Fruit fly (Drosophila melanogaster) whole organism, pupa: Measurements from ENCODE around the gene CG42445.

ENCODE experiments used
- CG10348 ChIP-seq: fragments of 200-800 bp; sonication (Bioruptor generic); IDR thresholded peaks from 2 replicates; pipeline ENCODE4 v1.3.6; 2022; ENCODE audit warnings: missing biosample characterization, missing genetic modification characterization
- CG12605 ChIP-seq: fragments of 200-800 bp; sonication (Bioruptor generic); IDR thresholded peaks from 2 replicates; pipeline ENCODE4 v1.3.6; 2022; ENCODE audit warnings: missing biosample characterization, missing genetic modification characterization
- CG13204 ChIP-seq: fragments of 200-800 bp; sonication (Bioruptor generic); optimal IDR thresholded peaks from 2 replicates; lab custom pipeline; 2018; ENCODE audit warnings: missing biosample characterization, mild to moderate bottlenecking, missing genetic modification characterization, moderate library complexity
- CG14655 ChIP-seq: fragments of 200-800 bp; sonication (Bioruptor generic); optimal IDR thresholded peaks from 3 replicates; lab custom pipeline; 2017; ENCODE audit warnings: mild to moderate bottlenecking, missing biosample characterization, missing genetic modification reagents, missing genetic modification characterization
- CG15710 ChIP-seq: fragments of 200-800 bp; sonication (Bioruptor generic); optimal IDR thresholded peaks from 2 replicates; lab custom pipeline; 2018; ENCODE audit warnings: missing biosample characterization, mild to moderate bottlenecking, missing genetic modification characterization, moderate library complexity
- CG17806 ChIP-seq: fragments of 200-800 bp; sonication (Bioruptor generic); optimal IDR thresholded peaks from 2 replicates; lab custom pipeline; 2018; ENCODE audit warnings: missing biosample characterization, mild to moderate bottlenecking, missing genetic modification characterization, moderate library complexity
- CG32121 ChIP-seq: fragments of 200-800 bp; sonication (Bioruptor generic); IDR thresholded peaks from 2 replicates; pipeline ENCODE4 v1.3.6; 2022; ENCODE audit warnings: missing biosample characterization, missing genetic modification characterization
- CG34367 ChIP-seq: fragments of 200-800 bp; sonication (Bioruptor generic); optimal IDR thresholded peaks from 2 replicates; lab custom pipeline; 2018; ENCODE audit warnings: missing biosample characterization, mild to moderate bottlenecking, missing genetic modification characterization
- CG4496 ChIP-seq: fragments of 200-800 bp; sonication (Bioruptor generic); IDR thresholded peaks from 3 replicates; pipeline ENCODE4 v1.3.6; 2022; ENCODE audit warnings: missing biosample characterization, missing genetic modification characterization
- CG8159 ChIP-seq: fragments of 200-800 bp; sonication (Bioruptor generic); optimal IDR thresholded peaks from 3 replicates; lab custom pipeline; 2018; ENCODE audit warnings: missing biosample characterization, mild to moderate bottlenecking, missing genetic modification characterization, moderate library complexity
- CG8301 ChIP-seq: fragments of 200-800 bp; sonication (Bioruptor generic); optimal IDR thresholded peaks from 2 replicates; lab custom pipeline; 2018; ENCODE audit warnings: missing biosample characterization, mild to moderate bottlenecking, missing genetic modification characterization
- CG9948 ChIP-seq: fragments of 200-800 bp; sonication (Bioruptor generic); optimal IDR thresholded peaks from 2 replicates; lab custom pipeline; 2018; ENCODE audit warnings: missing biosample characterization, mild to moderate bottlenecking, missing genetic modification characterization, moderate library complexity
- D1 ChIP-seq: fragments of 200-800 bp; sonication (Bioruptor generic); optimal IDR thresholded peaks from 2 replicates; lab custom pipeline; 2018; ENCODE audit warnings: missing biosample characterization, mild to moderate bottlenecking, missing genetic modification characterization, moderate library complexity
- EcR ChIP-seq: fragments of 200-800 bp; sonication (Bioruptor generic); optimal IDR thresholded peaks from 3 replicates; lab custom pipeline; 2019; ENCODE audit warnings: missing biosample characterization, missing genetic modification characterization, mild to moderate bottlenecking, moderate library complexity, missing genetic modification reagents
- Ets98B ChIP-seq: fragments of 200-800 bp; sonication (Bioruptor generic); IDR thresholded peaks from 2 replicates; pipeline ENCODE4 v1.3.6; 2022; ENCODE audit warnings: missing biosample characterization, missing genetic modification characterization
- Pif1A ChIP-seq: fragments of 200-800 bp; sonication (Bioruptor generic); optimal IDR thresholded peaks from 3 replicates; lab custom pipeline; 2016; ENCODE audit warnings: missing biosample characterization, missing genetic modification characterization
- Pif1B ChIP-seq: fragments of 200-800 bp; sonication (Bioruptor generic); optimal IDR thresholded peaks from 3 replicates; lab custom pipeline; 2016; ENCODE audit warnings: missing biosample characterization, missing genetic modification characterization
- Snoo ChIP-seq: fragments of 200-800 bp; sonication (Bioruptor generic); optimal IDR thresholded peaks from 3 replicates; lab custom pipeline; 2017; ENCODE audit warnings: missing biosample characterization, mild to moderate bottlenecking, missing genetic modification characterization, inconsistent platforms
- fd96Ca ChIP-seq: fragments of 200-800 bp; sonication (Bioruptor generic); IDR thresholded peaks from 3 replicates; pipeline ENCODE4 v1.3.6; 2022; ENCODE audit warnings: missing biosample characterization, missing genetic modification characterization
- gl ChIP-seq: fragments of 200-800 bp; sonication (Bioruptor generic); optimal IDR thresholded peaks from 2 replicates; lab custom pipeline; 2018; ENCODE audit warnings: missing biosample characterization, mild to moderate bottlenecking, missing genetic modification characterization
- rn ChIP-seq: fragments of 200-800 bp; sonication (Bioruptor generic); IDR thresholded peaks from 2 replicates; pipeline ENCODE4 v1.3.6; 2022; ENCODE audit warnings: missing biosample characterization, missing genetic modification characterization

Gene CG42445

dm6 chr3L:8156199-8156598 lies 2.5 kb downstream of the CG42445 start:
- TF ChIP-seq D1 (tag; lab: Kevin White, UChicago) (no peak), Ets98B (GFP tag; lab: Robert Waterston, UW) (peak; percentile 18; the same call in 1 of the 2 replicates), rn (GFP tag; lab: Robert Waterston, UW) (no peak), Snoo (tag; lab: Kevin White, UChicago) (peak; percentile 11), CG4496 (GFP tag; lab: Robert Waterston, UW) (peak; percentile 45; the same call in 1 of the 3 replicates), EcR (GFP tag; lab: Kevin White, UChicago) (no peak), fd96Ca (GFP tag; lab: Robert Waterston, UW) (0 out of 3 replicates have a peak, but pooled peaks have one; percentile 43), CG15710 (tag; lab: Kevin White, UChicago) (peak; percentile 21), CG8301 (tag; lab: Kevin White, UChicago) (peak; percentile 26), Pif1A (GFP tag; lab: Kevin White, UChicago) (no peak), CG17806 (tag; lab: Kevin White, UChicago) (peak; percentile 22), CG8159 (tag; lab: Kevin White, UChicago) (peak; percentile 45)

dm6 chr3L:8155324-8155723 lies 3.4 kb downstream of the CG42445 start:
- no peak for TF ChIP-seq EcR (GFP tag; lab: Kevin White, UChicago)
- TF ChIP-seq CG9948, result no peak
- no peak for TF ChIP-seq CG15710 (tag; lab: Kevin White, UChicago)
- no peak for TF ChIP-seq CG8301 (tag; lab: Kevin White, UChicago)
- TF ChIP-seq rn (GFP tag; lab: Robert Waterston, UW), result no peak
- TF ChIP-seq CG14655 (GFP tag; lab: Kevin White, UChicago), result no peak
- TF ChIP-seq CG10348 (GFP tag; lab: Robert Waterston, UW), result no peak
- TF ChIP-seq CG32121, result no peak
- TF ChIP-seq fd96Ca (GFP tag; lab: Robert Waterston, UW), result no peak
- no peak for TF ChIP-seq gl (tag; lab: Kevin White, UChicago)
- TF ChIP-seq CG12605 (GFP tag; lab: Robert Waterston, UW), result no peak
- TF ChIP-seq Snoo (tag; lab: Kevin White, UChicago), result no peak
- no peak for TF ChIP-seq CG17806 (tag; lab: Kevin White, UChicago)
- no peak for TF ChIP-seq CG4496 (GFP tag; lab: Robert Waterston, UW)
- no peak for TF ChIP-seq Pif1A (GFP tag; lab: Kevin White, UChicago)
- no peak for TF ChIP-seq CG13204 (GFP tag; lab: Kevin White, UChicago)

- TF ChIP-seq CG4496 (GFP tag; lab: Robert Waterston, UW) (0 out of 3 replicates have a peak, but pooled peaks have one; percentile 28), CG13204 (GFP tag; lab: Kevin White, UChicago) (peak; percentile 19), rn (GFP tag; lab: Robert Waterston, UW) (no peak), CG17806 (tag; lab: Kevin White, UChicago) (no peak), D1 (tag; lab: Kevin White, UChicago) (no peak)
Observed at dm6 chr3L:8154544-8154943, 4.2 kb downstream of the CG42445 start.

- TF ChIP-seq fd96Ca (GFP tag; lab: Robert Waterston, UW) (peak; percentile 96), Pif1A (GFP tag; lab: Kevin White, UChicago) (peak; percentile 72), gl (tag; lab: Kevin White, UChicago) (no peak), CG32121 (peak; percentile 96), Snoo (tag; lab: Kevin White, UChicago) (peak; percentile 23), CG17806 (tag; lab: Kevin White, UChicago) (peak; percentile 67), Ets98B (GFP tag; lab: Robert Waterston, UW) (peak; percentile 97), EcR (GFP tag; lab: Kevin White, UChicago) (peak; percentile 87), CG10348 (GFP tag; lab: Robert Waterston, UW) (peak; percentile 85), CG15710 (tag; lab: Kevin White, UChicago) (peak; percentile 49), CG8301 (tag; lab: Kevin White, UChicago) (peak; percentile 91), CG9948 (peak; percentile 66), D1 (tag; lab: Kevin White, UChicago) (no peak), CG12605 (GFP tag; lab: Robert Waterston, UW) (peak; percentile 89), rn (GFP tag; lab: Robert Waterston, UW) (peak; percentile 89), CG34367 (tag; lab: Kevin White, UChicago) (peak; percentile 58), CG8159 (tag; lab: Kevin White, UChicago) (peak; percentile 69), Pif1B (GFP tag; lab: Kevin White, UChicago) (peak; percentile 59), CG14655 (GFP tag; lab: Kevin White, UChicago) (peak; percentile 93), CG4496 (GFP tag; lab: Robert Waterston, UW) (peak; percentile 95), CG13204 (GFP tag; lab: Kevin White, UChicago) (no peak)
Observed at dm6 chr3L:8153206-8153996, 5.3 kb downstream of the CG42445 start.

- TF ChIP-seq CG10348 (GFP tag; lab: Robert Waterston, UW), result no peak
- TF ChIP-seq EcR (GFP tag; lab: Kevin White, UChicago), result peak; percentile 64
- no peak for TF ChIP-seq CG8159 (tag; lab: Kevin White, UChicago)
- TF ChIP-seq rn (GFP tag; lab: Robert Waterston, UW), result no peak
- peak; percentile 30 for TF ChIP-seq CG13204 (GFP tag; lab: Kevin White, UChicago)
- no peak for TF ChIP-seq CG34367 (tag; lab: Kevin White, UChicago)
- no peak for TF ChIP-seq fd96Ca (GFP tag; lab: Robert Waterston, UW)
Observed at dm6 chr3L:8151727-8152199, 6.9 kb downstream of the CG42445 start, which contains the start of gene CG13676. TSS of gene CG13676 (minus strand) at chr3L:8151813.
